Fruit fly (Drosophila melanogaster): Measurements from ENCODE around the gene CG7991.

dm6 chr3L:1664205-1664604 is 10.3 kb upstream of the CG7991 start:
- no peak for TF ChIP-seq cic (GFP tag; optimal IDR thresholded peaks at IDR 0.05)
- no peak for TF ChIP-seq pad (GFP tag; optimal IDR thresholded peaks at IDR 0.05)
- no peak for TF ChIP-seq tj (GFP tag; optimal IDR thresholded peaks at IDR 0.05)
- TF ChIP-seq CG7045 (GFP tag; optimal IDR thresholded peaks at IDR 0.05) = no peak
- no peak for TF ChIP-seq cnc (optimal IDR thresholded peaks at IDR 0.05)

Data from whole organism, adult.